Worm (Caenorhabditis elegans) whole organism, late embryonic: Measurements from ENCODE around the gene M151.2.

Source experiments
- ahr-1 ChIP-seq: sonication (generic microtip); optimal IDR thresholded peaks from 2 replicates; lab custom pipeline; 2016; ENCODE audit warnings: missing genetic modification characterization, missing compliant biosample characterization
- ets-4 ChIP-seq: sonication (generic microtip); optimal IDR thresholded peaks from 2 replicates; lab custom pipeline; 2016; ENCODE audit warnings: missing genetic modification characterization, missing compliant biosample characterization
- pag-3 ChIP-seq: sonication (generic microtip); optimal IDR thresholded peaks from 2 replicates; lab custom pipeline; 2016; ENCODE audit warnings: missing compliant biosample characterization, missing genetic modification characterization, borderline replicate concordance
- unc-86 ChIP-seq: sonication (generic microtip); optimal IDR thresholded peaks from 2 replicates; lab custom pipeline; 2016; ENCODE audit warnings: missing genetic modification characterization, missing compliant biosample characterization

ce11 chrII:3663796-3664195 lies 32.9 kb downstream of the M151.2 start, which contains the start of gene F19B10.6:
- no peak for TF ChIP-seq pag-3 (tag; lab: Kevin White, UChicago)
- TF ChIP-seq unc-86: no peak
- no peak for TF ChIP-seq ets-4 (tag; lab: Kevin White, UChicago)
- TF ChIP-seq ahr-1: no peak
